Fruit fly (Drosophila melanogaster): Measurements from ENCODE around the gene bcd.

The bcd gene

DNA sequence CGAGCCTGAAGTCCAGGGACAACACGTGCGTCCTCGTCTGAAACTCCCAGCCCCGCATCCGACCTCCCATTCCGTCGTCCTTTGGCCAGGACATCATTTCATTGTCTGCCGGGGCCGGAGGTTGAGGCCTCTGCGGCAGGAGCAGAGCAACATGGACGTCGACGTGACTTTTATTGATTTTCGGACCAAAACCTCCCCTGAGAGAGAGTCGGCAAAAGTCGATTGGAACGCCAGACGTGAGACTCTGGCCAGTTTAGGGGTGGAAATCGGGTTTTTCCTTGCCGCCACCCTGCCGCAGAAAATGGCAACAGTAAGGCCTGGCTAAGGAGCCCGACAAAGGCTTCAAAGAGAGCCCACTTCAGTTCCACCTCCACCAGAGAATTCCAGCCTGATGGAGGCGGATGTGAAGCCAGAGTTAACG is 6.9 kb upstream of the bcd start (continued):
- TF ChIP-seq CG16815 (GFP tag; optimal IDR thresholded peaks at IDR 0.05) (no peak), sob (GFP tag; IDR thresholded peaks at IDR 0.05) (no peak), repo (GFP tag; optimal IDR thresholded peaks at IDR 0.05) (no peak), peb (GFP tag; IDR thresholded peaks at IDR 0.05) (no peak), CG11456 (GFP tag; IDR thresholded peaks at IDR 0.05) (no peak), CG9609 (GFP tag; optimal IDR thresholded peaks at IDR 0.05) (no peak), crc (GFP tag; optimal IDR thresholded peaks at IDR 0.05) (no peak), CG10209 (GFP tag; optimal IDR thresholded peaks at IDR 0.05) (no peak), kah (GFP tag; optimal IDR thresholded peaks at IDR 0.05) (no peak), hbn (GFP tag; IDR thresholded peaks at IDR 0.05; ENCODE audit: partially characterized antibody) (no peak), Gug (GFP tag; IDR thresholded peaks at IDR 0.05) (no peak), CG12659 (GFP tag; optimal IDR thresholded peaks at IDR 0.05) (no peak), zfh2 (GFP tag; optimal IDR thresholded peaks at IDR 0.05) (no peak), Mad (GFP tag; optimal IDR thresholded peaks at IDR 0.05) (no peak), MESR4 (GFP tag; optimal IDR thresholded peaks at IDR 0.05) (no peak), seq (GFP tag; IDR thresholded peaks at IDR 0.05) (peak; percentile 90)

- TF ChIP-seq Blimp-1 (GFP tag; optimal IDR thresholded peaks at IDR 0.05) (peak; percentile 29), CG3407 (GFP tag; optimal IDR thresholded peaks at IDR 0.05) (peak; percentile 15), CG7987 (GFP tag; optimal IDR thresholded peaks at IDR 0.05) (peak; percentile 31), eve (GFP tag; optimal IDR thresholded peaks at IDR 0.05) (peak in 1 of 2 experiments; percentile 13), MTF-1 (GFP tag; optimal IDR thresholded peaks at IDR 0.05; ENCODE audit: borderline replicate concordance) (peak; percentile 35), p53 (GFP tag; optimal IDR thresholded peaks at IDR 0.05) (no peak), Med (GFP tag) (peak; percentile 83), CG18599 (GFP tag; optimal IDR thresholded peaks at IDR 0.05) (peak; percentile 7), CG2202 (tag; optimal IDR thresholded peaks at IDR 0.05) (peak; percentile 40), CG13894 (tag; optimal IDR thresholded peaks at IDR 0.05) (no peak), CG15696 (tag; optimal IDR thresholded peaks at IDR 0.05) (peak; percentile 43), nerfin-1 (tag; optimal IDR thresholded peaks at IDR 0.05) (peak; percentile 11), CG6854 (GFP tag; optimal IDR thresholded peaks at IDR 0.05) (no peak), Fer3 (tag; optimal IDR thresholded peaks at IDR 0.05) (peak; percentile 12), fd102C (GFP tag; optimal IDR thresholded peaks at IDR 0.05) (no peak), fd64A (GFP tag; optimal IDR thresholded peaks at IDR 0.05) (peak; percentile 33), ftz-f1 (GFP tag; optimal IDR thresholded peaks at IDR 0.05) (no peak), dati (GFP tag; IDR thresholded peaks at IDR 0.05) (0 out of 2 replicates have a peak, but pooled peaks have one; percentile 9), gce (GFP tag; IDR thresholded peaks at IDR 0.05) (0 out of 3 replicates have a peak, but pooled peaks have one; percentile 27), CG4360 (GFP tag; IDR thresholded peaks at IDR 0.05) (no peak), gcm (GFP tag; optimal IDR thresholded peaks at IDR 0.05) (peak; percentile 2), sens (GFP tag) (peak; percentile 83), repo (GFP tag; optimal IDR thresholded peaks at IDR 0.05) (no peak), CG17359 (tag; optimal IDR thresholded peaks at IDR 0.05) (peak; percentile 32), hkb (optimal IDR thresholded peaks at IDR 0.05) (no peak), hkb (GFP tag; IDR thresholded peaks at IDR 0.05) (peak; percentile 29; the same call in 1 of the 2 replicates), dmrt99B (tag; optimal IDR thresholded peaks at IDR 0.05) (peak; percentile 26), ind (GFP tag; optimal IDR thresholded peaks at IDR 0.05) (no peak), otp (GFP tag; IDR thresholded peaks at IDR 0.05) (0 out of 3 replicates have a peak, but pooled peaks have one; percentile 21), Sin3A (optimal IDR thresholded peaks at IDR 0.05) (no peak), oc (tag; optimal IDR thresholded peaks at IDR 0.05) (no peak), ci (GFP tag; IDR thresholded peaks at IDR 0.05) (0 out of 3 replicates have a peak, but pooled peaks have one; percentile 42), CG18764 (GFP tag; optimal IDR thresholded peaks at IDR 0.05) (peak; percentile 9), CG14710 (tag; optimal IDR thresholded peaks at IDR 0.05) (peak; percentile 22), Sox102F (GFP tag; optimal IDR thresholded peaks at IDR 0.05) (peak; percentile 17), CG9727 (GFP tag; optimal IDR thresholded peaks at IDR 0.05) (peak; percentile 27)
Observed at dm6 chr3R:6764848-6765247, 5.6 kb upstream of the bcd start.

Measured in whole organism, embryonic.